Worm (Caenorhabditis elegans): ENCODE results near the gene lurp-2.

- no peak for TF ChIP-seq pqm-1 (tag; optimal IDR thresholded peaks at IDR 0.05)
- no peak for TF ChIP-seq F13H6.1 (tag; optimal IDR thresholded peaks at IDR 0.05)
- TF ChIP-seq pag-3 (tag; optimal IDR thresholded peaks at IDR 0.05; ENCODE audit: borderline replicate concordance) = no peak
These were observed 44.3 kb upstream of the lurp-2 start for ce11 chrV:13409089-13409488.

Data from whole organism, late embryonic.